Worm (Caenorhabditis elegans) whole organism, early embryonic: Measurements from ENCODE around the gene B0252.3.
A peak's percentile ranks its signal among the peaks of the same experiment; 100 is the strongest.
"Not testable (repeated sequence)": the region's sequence is repeated elsewhere in the genome, so short reads cannot be mapped to it uniquely, and the experiment has no call there.

ENCODE experiments used
- B0310.2 ChIP-seq: sonication (generic microtip); optimal IDR thresholded peaks from 2 replicates; lab custom pipeline; 2016; ENCODE audit warnings: mild to moderate bottlenecking, missing genetic modification characterization, missing compliant biosample characterization
- F13C5.2 ChIP-seq: sonication (generic microtip); optimal IDR thresholded peaks from 2 replicates; lab custom pipeline; 2017; ENCODE audit warnings: mild to moderate bottlenecking, missing genetic modification characterization, inconsistent platforms, missing compliant biosample characterization
- aly-1 ChIP-seq: sonication (generic microtip); optimal IDR thresholded peaks from 2 replicates; lab custom pipeline; 2016; ENCODE audit warnings: missing genetic modification characterization, missing compliant biosample characterization
- ceh-13 ChIP-seq: fragments of 200-800 bp; sonication (Bioruptor generic); optimal IDR thresholded peaks from 2 replicates; lab custom pipeline; 2018; ENCODE audit warnings: mild to moderate bottlenecking, missing genetic modification characterization, missing compliant biosample characterization
- ceh-36 ChIP-seq: sonication (generic microtip); optimal IDR thresholded peaks from 2 replicates; lab custom pipeline; 2016; ENCODE audit warnings: missing genetic modification characterization, inconsistent platforms, missing compliant biosample characterization
- ets-7 ChIP-seq: sonication (generic microtip); optimal IDR thresholded peaks from 2 replicates; lab custom pipeline; 2016; ENCODE audit warnings: missing genotype, missing genetic modification characterization, missing compliant biosample characterization
- flt-1 ChIP-seq: fragments of 200-800 bp; sonication (Bioruptor generic); IDR thresholded peaks from 2 replicates; pipeline ENCODE4 v1.3.6; 2022; ENCODE audit warnings: missing genetic modification characterization, missing compliant biosample characterization
- hmbx-1 ChIP-seq: sonication (generic microtip); optimal IDR thresholded peaks from 2 replicates; lab custom pipeline; 2016; ENCODE audit warnings: mild to moderate bottlenecking, missing genetic modification characterization, missing compliant biosample characterization
- hmg-4 ChIP-seq: fragments of 200-800 bp; sonication (Bioruptor generic); optimal IDR thresholded peaks from 2 replicates; lab custom pipeline; 2018; ENCODE audit warnings: mild to moderate bottlenecking, missing genetic modification characterization, missing compliant biosample characterization
- hnd-1 ChIP-seq: sonication (generic microtip); optimal IDR thresholded peaks from 2 replicates; lab custom pipeline; 2016; ENCODE audit warnings: missing genetic modification characterization, missing compliant biosample characterization
- pes-1 ChIP-seq: fragments of 200-800 bp; sonication (Bioruptor generic); IDR thresholded peaks from 2 replicates; pipeline ENCODE4 v1.3.6; 2022; ENCODE audit warnings: missing genetic modification reagents, missing genetic modification characterization, missing compliant biosample characterization
- scrt-1 ChIP-seq: fragments of 200-800 bp; sonication (Bioruptor generic); IDR thresholded peaks from 2 replicates; pipeline ENCODE4 v1.3.6; 2022; ENCODE audit warnings: missing genetic modification characterization, missing compliant biosample characterization
- sea-1 ChIP-seq: fragments of 200-800 bp; sonication (Bioruptor generic); conservative IDR thresholded peaks from 2 replicates; pipeline ENCODE4 v1.3.6; 2022; ENCODE audit warnings: missing genetic modification characterization, missing compliant biosample characterization
- tbx-11 ChIP-seq: fragments of 200-800 bp; sonication (Bioruptor generic); IDR thresholded peaks from 2 replicates; pipeline ENCODE4 v1.3.6; 2022; ENCODE audit warnings: missing genetic modification characterization, missing compliant biosample characterization
- tbx-37 ChIP-seq: fragments of 200-800 bp; sonication (Bioruptor generic); conservative IDR thresholded peaks from 2 replicates; pipeline ENCODE4 v1.3.6; 2022; ENCODE audit warnings: missing genetic modification reagents, missing genetic modification characterization, missing compliant biosample characterization
- tra-4 ChIP-seq: sonication (generic microtip); optimal IDR thresholded peaks from 2 replicates; lab custom pipeline; 2017; ENCODE audit warnings: missing genetic modification characterization, missing compliant biosample characterization

B0252.3 gene

DNA sequence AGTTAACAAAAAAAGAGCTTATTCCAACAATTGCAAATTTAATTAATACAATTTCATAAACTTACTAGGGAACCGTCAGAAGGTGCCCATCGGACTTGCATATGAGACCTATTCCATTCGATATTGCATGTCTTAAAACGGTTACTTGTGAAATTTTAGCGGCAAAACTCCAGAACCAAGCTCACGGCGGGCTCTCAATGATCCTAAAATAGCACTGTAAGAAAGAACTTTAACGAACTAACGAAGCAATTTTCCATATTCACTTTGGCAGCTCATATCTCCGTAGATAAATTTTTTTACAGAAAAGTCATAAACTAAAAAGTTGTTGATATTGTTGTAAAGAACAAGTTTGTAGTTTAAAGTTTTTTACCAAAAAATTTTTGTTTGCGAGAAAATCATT lies at the start of gene B0252.3:
Gene B0252.3, minus strand, starts transcription at position 101 of the 400 bp plus-strand sequence.
- not testable (repeated sequence) for TF ChIP-seq tra-4 (tag; lab: Kevin White, UChicago); B0310.2 (tag; lab: Kevin White, UChicago); tbx-37

DNA sequence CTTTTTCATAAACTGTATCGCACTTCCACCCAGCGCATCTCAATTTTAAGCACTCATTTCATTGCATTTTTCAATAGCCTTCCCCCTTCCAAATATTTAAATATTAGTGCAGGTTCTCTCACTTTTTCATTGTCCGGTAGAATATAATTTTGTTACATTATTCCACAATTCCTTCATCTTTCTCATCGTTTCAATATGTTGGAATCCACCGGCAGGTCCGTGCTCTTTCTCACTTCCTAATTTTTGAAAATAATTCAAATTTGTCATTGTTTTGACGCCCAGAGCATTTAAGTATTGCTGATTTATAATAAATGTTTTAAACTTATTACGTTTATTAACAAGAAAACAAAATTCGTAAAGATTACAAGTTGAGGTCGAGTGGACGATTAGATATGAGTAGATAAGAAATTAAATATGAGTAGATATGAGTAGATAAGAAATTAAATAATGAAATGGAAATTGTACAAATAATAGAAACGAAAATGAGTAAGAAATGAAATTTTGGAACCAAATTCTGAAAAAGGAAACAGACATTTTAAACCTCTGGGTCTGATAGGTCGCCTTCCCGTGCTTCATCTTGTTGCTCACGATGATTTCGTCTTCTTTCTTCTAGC lies 47.6 kb upstream of the B0252.3 start:
- no peak for TF ChIP-seq F13C5.2 (tag; lab: Kevin White, UChicago)
- no peak for TF ChIP-seq B0310.2 (tag; lab: Kevin White, UChicago)

DNA sequence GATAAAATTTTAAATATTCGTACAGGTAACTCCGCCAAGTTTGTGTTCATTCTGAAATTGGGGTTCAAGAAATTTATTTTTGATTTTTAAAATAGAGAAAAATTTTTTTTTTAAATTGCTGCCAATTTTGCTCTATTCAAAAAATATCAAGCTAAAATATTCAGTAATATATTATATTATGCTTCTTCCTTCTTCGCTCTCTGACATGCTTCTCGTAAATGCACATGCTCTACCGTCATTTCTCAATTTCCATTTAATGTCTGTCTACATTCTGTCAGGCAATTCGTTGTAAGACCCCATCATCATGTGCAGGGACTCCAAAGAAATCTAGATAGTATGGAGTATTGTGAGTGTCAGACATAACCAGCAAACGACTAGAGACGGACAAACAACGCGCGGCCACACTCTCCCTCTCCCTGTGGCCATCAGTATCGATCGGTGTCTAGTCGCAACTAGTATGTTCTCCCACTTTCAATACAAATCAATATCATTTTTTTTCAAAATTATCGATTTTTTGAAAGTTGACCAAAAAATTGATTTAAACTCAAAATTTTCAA lies 43.8 kb upstream of the B0252.3 start, which contains the start of the genes malt-1 and ceh-38:
Gene malt-1, minus strand, starts transcription at position 51 of the 557 bp plus-strand sequence.
Gene ceh-38, plus strand, starts transcription at position 277 of the 557 bp plus-strand sequence.
- TF ChIP-seq flt-1 (GFP tag; lab: Robert Waterston, UW) (0 out of 2 replicates have a peak, but pooled peaks have one; percentile 26), tra-4 (tag; lab: Kevin White, UChicago) (no peak), F13C5.2 (tag; lab: Kevin White, UChicago) (peak; percentile 67), ceh-36 (tag; lab: Kevin White, UChicago) (peak; percentile 48), hmg-4 (peak; percentile 55)

DNA sequence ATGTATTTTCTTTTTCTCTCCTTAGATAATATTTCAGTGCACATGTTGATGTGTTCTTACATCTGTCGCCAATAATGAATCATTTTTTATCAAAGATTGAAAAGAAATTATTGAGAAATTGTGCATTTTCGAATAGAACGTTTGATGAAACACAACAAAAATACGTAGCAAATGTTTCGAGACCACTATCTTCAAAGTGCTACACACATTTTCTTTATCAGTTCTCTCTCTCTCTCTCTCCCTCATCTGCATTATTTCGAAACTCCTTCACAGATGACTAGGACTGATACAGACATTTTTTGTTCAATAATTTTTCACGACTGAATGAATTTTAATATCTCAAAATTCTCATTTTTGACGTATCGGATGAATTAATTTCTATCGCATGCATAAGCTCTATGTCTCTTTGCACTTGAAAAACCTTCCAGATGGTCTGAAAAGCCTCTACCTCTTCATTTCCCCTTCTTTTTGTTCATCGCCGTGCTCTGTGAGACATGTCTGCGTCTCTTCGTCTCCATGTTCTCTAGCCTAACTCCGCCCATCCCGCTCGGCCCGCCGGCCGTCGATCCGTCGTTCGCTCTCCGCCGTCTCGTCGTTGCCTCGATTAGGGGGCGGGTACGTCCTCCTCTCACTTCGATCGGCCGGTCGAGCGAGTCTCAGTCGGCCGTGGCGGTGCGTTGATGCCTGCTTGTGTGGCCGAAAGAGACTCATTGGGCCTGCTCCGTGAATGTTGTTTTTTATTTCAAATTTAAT lies 35.9 kb upstream of the B0252.3 start:
- peak; percentile 76 for TF ChIP-seq F13C5.2 (tag; lab: Kevin White, UChicago)
- TF ChIP-seq ets-7 (tag; lab: Kevin White, UChicago): no peak
- TF ChIP-seq scrt-1 (GFP tag; lab: Robert Waterston, UW): no peak
- peak; percentile 84 for TF ChIP-seq hmg-4
- peak; percentile 41 for TF ChIP-seq aly-1
- peak; percentile 43 for TF ChIP-seq ceh-36 (tag; lab: Kevin White, UChicago)
- TF ChIP-seq hnd-1 (tag; lab: Kevin White, UChicago): no peak

DNA sequence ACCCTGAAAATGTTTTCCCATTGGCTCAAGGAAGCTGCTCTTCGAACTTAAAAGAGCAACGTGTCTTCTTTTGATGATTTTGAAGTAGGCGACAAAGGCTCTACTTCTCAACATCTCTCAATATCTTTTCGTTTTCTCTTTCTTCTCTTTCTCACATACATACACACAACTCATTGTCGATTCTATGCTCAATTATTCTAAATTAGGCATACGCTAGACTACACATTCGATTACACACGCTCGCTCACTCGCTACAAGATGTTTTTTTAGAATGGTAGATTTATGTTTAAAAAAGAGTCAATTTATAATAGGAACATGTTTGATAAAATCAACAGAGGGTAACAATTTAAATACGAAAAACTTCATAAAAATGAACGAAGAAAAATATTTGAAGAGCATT lies 34.0 kb upstream of the B0252.3 start:
- TF ChIP-seq hmg-4 (no peak), B0310.2 (tag; lab: Kevin White, UChicago) (no peak), ceh-36 (tag; lab: Kevin White, UChicago) (no peak), sea-1 (GFP tag; lab: Robert Waterston, UW) (no peak)

DNA sequence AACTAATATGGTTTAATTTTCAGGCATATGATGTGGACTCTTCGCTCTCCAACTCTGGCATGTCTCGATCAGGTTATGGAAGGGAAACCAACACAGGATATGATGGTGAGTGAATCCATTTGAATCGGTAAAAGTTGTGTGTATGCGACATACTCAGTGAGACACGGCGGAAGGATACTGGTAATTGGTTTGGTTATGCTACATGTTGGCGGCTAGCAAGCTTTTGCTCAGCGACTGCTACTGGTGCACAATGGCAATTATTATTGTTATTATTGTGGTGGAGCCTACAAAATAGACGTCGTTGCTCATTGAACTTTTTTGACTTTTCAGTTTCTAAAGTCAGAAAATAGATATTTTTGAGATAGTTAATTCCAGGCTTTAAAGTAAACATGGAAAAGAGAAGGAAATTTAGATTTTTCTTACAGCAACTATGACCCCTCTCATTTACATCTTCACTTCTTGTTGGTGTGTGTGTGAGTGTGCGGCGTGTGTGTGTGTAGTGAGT lies 33.2 kb upstream of the B0252.3 start:
- TF ChIP-seq scrt-1 (GFP tag; lab: Robert Waterston, UW): no peak
- no peak for TF ChIP-seq flt-1 (GFP tag; lab: Robert Waterston, UW)
- no peak for TF ChIP-seq F13C5.2 (tag; lab: Kevin White, UChicago)
- TF ChIP-seq ets-7 (tag; lab: Kevin White, UChicago): no peak
- no peak for TF ChIP-seq hmg-4
- TF ChIP-seq tbx-11 (GFP tag; lab: Robert Waterston, UW): no peak
- TF ChIP-seq hmbx-1 (tag; lab: Kevin White, UChicago): no peak

DNA sequence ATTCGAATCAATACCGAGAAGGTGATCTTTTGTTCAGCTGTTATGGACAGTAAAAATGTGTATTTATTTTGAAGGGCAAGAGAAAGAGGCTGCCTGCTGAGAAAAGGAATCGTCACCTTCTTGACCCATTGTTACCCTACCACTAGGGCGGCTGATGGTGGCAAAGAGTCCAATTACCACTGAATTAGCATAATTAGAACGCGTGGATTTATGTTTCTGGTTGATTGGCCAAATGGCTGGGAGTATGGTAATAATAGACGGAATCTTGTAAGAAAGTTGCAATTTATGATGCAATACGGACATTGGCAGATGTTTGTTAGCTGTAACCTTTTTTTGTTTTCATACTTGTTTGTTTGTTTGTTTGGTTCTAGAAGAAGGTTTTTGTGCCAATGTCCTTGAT lies 32.3 kb upstream of the B0252.3 start:
- TF ChIP-seq F13C5.2 (tag; lab: Kevin White, UChicago) (no peak), B0310.2 (tag; lab: Kevin White, UChicago) (no peak)

DNA sequence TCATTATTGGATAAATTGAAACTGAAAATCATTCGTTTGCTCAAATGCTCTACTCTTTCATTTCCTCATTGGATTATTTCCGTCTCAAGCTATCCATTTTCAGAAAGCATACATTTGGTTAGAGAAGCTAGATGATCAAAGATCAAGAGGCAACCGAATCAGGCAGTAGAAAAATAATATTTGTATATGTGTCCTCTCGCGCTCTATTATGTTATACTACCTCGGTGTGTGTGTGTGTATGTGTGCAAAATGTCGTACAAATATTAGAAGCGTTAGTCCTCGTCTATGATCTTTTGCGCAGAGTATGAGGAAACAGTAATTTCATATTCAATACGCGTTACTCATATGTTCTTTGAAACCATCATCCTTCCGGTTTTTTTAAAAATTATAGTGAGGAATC lies 29.5 kb upstream of the B0252.3 start:
- TF ChIP-seq hnd-1 (tag; lab: Kevin White, UChicago) (no peak), pes-1 (GFP tag; lab: Robert Waterston, UW) (no peak), ceh-36 (tag; lab: Kevin White, UChicago) (no peak), hmg-4 (no peak), ets-7 (tag; lab: Kevin White, UChicago) (no peak), scrt-1 (GFP tag; lab: Robert Waterston, UW) (no peak), ceh-13 (no peak), flt-1 (GFP tag; lab: Robert Waterston, UW) (no peak), B0310.2 (tag; lab: Kevin White, UChicago) (no peak), tbx-37 (no peak), F13C5.2 (tag; lab: Kevin White, UChicago) (no peak), tra-4 (tag; lab: Kevin White, UChicago) (no peak), tbx-11 (GFP tag; lab: Robert Waterston, UW) (no peak), hmbx-1 (tag; lab: Kevin White, UChicago) (no peak), sea-1 (GFP tag; lab: Robert Waterston, UW) (no peak)
